Worm (Caenorhabditis elegans): ENCODE results near the gene ttr-35.

Gene ttr-35

DNA sequence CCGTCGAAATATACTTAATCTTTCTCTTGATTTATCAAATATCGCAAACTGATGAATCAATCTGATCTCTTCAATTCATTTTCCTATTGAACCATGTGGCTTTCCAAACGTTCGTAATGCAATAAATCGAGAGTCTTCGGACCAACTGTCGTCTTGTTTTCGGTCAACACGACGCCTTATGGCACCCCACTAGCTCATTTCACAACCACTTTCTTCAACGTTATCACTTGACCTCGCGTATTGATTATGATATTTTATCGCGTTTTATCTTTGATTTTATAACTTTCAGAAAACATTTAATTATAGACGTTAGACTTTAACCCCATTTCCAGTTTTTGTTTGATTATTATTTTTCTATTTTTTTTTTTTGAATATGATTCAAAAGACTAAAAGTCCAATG is 2.3 kb upstream of the ttr-35 start (continued):
- TF ChIP-seq unc-130 (tag; optimal IDR thresholded peaks at IDR 0.05) (peak; percentile 66), fkh-10 (GFP tag; optimal IDR thresholded peaks at IDR 0.05) (no peak), mdl-1 (tag; optimal IDR thresholded peaks at IDR 0.05) (no peak), pax-3 (tag; optimal IDR thresholded peaks at IDR 0.05) (no peak), nhr-19 (GFP tag; conservative IDR thresholded peaks at IDR 0.05) (no peak), aly-2 (tag; optimal IDR thresholded peaks at IDR 0.05) (no peak), vab-15 (tag; optimal IDR thresholded peaks at IDR 0.05) (no peak), lin-15B (tag; optimal IDR thresholded peaks at IDR 0.05) (no peak), hlh-4 (tag; optimal IDR thresholded peaks at IDR 0.05) (no peak)

DNA sequence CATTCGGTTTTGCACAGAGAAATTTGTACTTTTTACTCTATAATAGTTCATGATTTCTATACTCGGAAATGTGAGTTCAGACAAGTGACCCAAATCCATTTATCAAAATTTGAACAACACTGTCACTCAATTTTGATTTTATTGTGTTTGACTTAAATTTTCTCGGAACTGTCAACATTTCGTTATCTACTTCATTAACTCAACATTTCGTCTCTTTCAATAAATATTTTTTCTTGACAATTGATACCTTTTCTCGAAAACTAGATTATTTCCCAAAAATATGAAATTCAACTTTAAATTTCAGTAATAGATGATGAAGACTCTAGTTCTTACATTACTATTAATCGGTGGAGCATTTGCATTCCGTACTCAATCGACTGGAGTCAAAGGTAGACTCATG is 1.5 kb upstream of the ttr-35 start, which contains the start of gene ttr-36:
ttr-36 (plus strand) TSS at position 301 of the 400 bp plus-strand sequence.
- no peak for TF ChIP-seq mef-2 (tag; optimal IDR thresholded peaks at IDR 0.05)
- no peak for TF ChIP-seq nhr-76 (tag; optimal IDR thresholded peaks at IDR 0.05)

DNA sequence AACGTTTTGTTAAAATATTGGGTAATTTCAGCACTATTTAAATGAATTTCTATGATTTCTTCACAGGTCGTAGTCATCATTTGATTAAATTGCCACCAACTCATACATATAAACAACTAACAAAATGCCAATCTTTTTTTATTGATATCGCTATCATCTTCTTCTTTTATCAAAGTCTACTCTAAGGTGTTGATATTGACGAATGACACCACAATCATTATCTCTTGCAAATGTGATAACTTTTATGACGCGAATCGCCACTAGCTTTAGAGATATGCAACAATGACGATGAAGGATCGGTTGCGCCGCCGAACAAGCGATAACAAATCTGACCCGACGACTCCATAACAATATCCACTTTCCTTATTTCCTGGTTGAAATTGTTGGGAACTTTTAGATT is 2.4 kb downstream of the ttr-35 start:
- no peak for TF ChIP-seq dpl-1 (GFP tag; optimal IDR thresholded peaks at IDR 0.05)
- no peak for TF ChIP-seq mep-1 (tag; optimal IDR thresholded peaks at IDR 0.05)
- TF ChIP-seq lin-14 (GFP tag; optimal IDR thresholded peaks at IDR 0.05): peak; percentile 18
- no peak for TF ChIP-seq ceh-63 (GFP tag; optimal IDR thresholded peaks at IDR 0.05)
- no peak for TF ChIP-seq mdl-1 (tag; optimal IDR thresholded peaks at IDR 0.05)
- no peak for TF ChIP-seq sox-4 (tag; optimal IDR thresholded peaks at IDR 0.05)
- TF ChIP-seq nhr-19 (GFP tag; conservative IDR thresholded peaks at IDR 0.05): no peak
- peak; percentile 78 for TF ChIP-seq blmp-1 (tag; optimal IDR thresholded peaks at IDR 0.05)
- no peak for TF ChIP-seq efl-1 (optimal IDR thresholded peaks at IDR 0.05)
- TF ChIP-seq efl-1 (GFP tag; optimal IDR thresholded peaks at IDR 0.05 in 1 of 2): no peak
- TF ChIP-seq grh-1 (GFP tag; IDR thresholded peaks at IDR 0.05): no peak
- no peak for TF ChIP-seq ztf-4 (tag; optimal IDR thresholded peaks at IDR 0.05)
- TF ChIP-seq nhr-20 (tag; optimal IDR thresholded peaks at IDR 0.05): peak; percentile 5
- no peak for TF ChIP-seq aly-2 (tag; optimal IDR thresholded peaks at IDR 0.05)
- TF ChIP-seq elt-3 (tag; optimal IDR thresholded peaks at IDR 0.05): peak in 5 of 6 experiments; percentile 41 to 75 (median 56)
- no peak for TF ChIP-seq jun-1 (tag; optimal IDR thresholded peaks at IDR 0.05)
- TF ChIP-seq elt-2 (tag; optimal IDR thresholded peaks at IDR 0.05): peak; percentile 45

DNA sequence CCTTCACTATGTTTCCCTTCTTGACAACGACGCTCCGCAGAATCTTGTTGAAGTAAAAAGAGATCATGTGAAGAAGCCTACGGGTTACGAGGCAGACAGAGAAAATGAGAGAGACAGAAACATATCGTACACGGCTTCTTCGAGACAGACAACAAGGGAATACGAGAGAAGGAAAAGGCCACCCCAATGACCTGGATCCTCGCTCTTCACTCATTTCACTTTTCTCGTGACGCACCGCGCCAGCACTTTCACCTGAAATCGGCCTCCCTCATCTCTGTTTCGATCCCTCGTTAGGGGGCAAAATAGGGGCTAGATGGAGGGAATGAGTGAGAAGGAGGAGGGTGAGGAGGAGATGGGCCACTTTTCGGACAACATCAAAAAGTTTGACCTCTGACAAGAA is 3.2 kb downstream of the ttr-35 start:
- no peak for TF ChIP-seq grh-1 (GFP tag; IDR thresholded peaks at IDR 0.05)
- TF ChIP-seq blmp-1 (tag; optimal IDR thresholded peaks at IDR 0.05): peak; percentile 100

DNA sequence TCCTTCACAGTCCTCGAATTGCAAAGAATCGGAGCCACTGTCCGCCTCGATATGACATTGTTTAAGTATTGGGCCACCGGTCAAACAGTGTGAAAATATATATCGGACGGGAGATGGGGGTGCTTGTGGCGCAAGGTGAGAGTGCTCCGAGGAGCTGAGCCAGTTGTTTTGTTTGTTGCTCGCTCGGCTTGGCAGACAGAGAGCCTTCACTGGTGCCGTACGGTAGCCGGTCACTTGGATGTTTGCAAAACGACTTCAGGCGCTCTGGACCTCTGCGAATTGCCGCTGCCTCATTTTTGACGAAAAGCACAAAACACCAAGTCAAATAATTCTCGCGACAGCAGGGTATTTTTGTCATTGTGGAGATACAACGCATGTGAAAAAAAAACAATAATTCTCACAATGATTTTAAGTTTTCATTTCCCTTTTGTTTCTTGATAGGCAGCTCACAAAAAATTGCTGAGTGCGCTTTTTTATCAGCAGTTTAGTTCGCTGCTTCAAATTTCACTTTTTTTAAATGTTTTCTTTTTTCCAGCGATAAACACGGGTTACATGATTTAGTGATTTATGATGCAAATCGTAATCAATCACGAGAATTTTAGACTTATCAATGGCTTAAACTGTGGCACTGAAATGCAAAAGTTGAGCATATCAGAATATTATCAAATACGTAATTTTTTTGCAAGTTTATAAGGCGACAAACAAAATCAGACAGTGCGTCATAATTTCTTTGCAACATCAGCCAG is 5.1 kb downstream of the ttr-35 start:
- TF ChIP-seq nhr-12 (tag; optimal IDR thresholded peaks at IDR 0.05): no peak
- peak; percentile 42 for TF ChIP-seq nhr-71 (tag; optimal IDR thresholded peaks at IDR 0.05)
- TF ChIP-seq pax-3 (tag; optimal IDR thresholded peaks at IDR 0.05): no peak
- TF ChIP-seq aly-2 (tag; optimal IDR thresholded peaks at IDR 0.05): no peak
- TF ChIP-seq nhr-237 (tag; optimal IDR thresholded peaks at IDR 0.05): no peak
- TF ChIP-seq nhr-11 (tag; optimal IDR thresholded peaks at IDR 0.05): no peak
- TF ChIP-seq unc-30 (tag; optimal IDR thresholded peaks at IDR 0.05): no peak
- TF ChIP-seq zag-1 (tag; optimal IDR thresholded peaks at IDR 0.05): no peak
- TF ChIP-seq ceh-90 (tag; optimal IDR thresholded peaks at IDR 0.05): no peak
- TF ChIP-seq tlp-1 (tag; optimal IDR thresholded peaks at IDR 0.05): no peak
- no peak for TF ChIP-seq mep-1 (tag; optimal IDR thresholded peaks at IDR 0.05)
- TF ChIP-seq dpl-1 (GFP tag; optimal IDR thresholded peaks at IDR 0.05): no peak
- no peak for TF ChIP-seq C34B4.2 (tag; optimal IDR thresholded peaks at IDR 0.05)
- no peak for TF ChIP-seq zip-4 (GFP tag; optimal IDR thresholded peaks at IDR 0.05)
- TF ChIP-seq hpl-2 (GFP tag; optimal IDR thresholded peaks at IDR 0.05): no peak
- TF ChIP-seq blmp-1 (tag; optimal IDR thresholded peaks at IDR 0.05): no peak
- no peak for TF ChIP-seq nhr-77 (tag; optimal IDR thresholded peaks at IDR 0.05)
- TF ChIP-seq mdl-1 (tag; optimal IDR thresholded peaks at IDR 0.05): no peak
- peak; percentile 95 for TF ChIP-seq elt-2 (tag; optimal IDR thresholded peaks at IDR 0.05)
- no peak for TF ChIP-seq skn-1 (tag; optimal IDR thresholded peaks at IDR 0.05)
- peak in 1 of 2 experiments; percentile 26 for TF ChIP-seq lin-35 (GFP tag; optimal IDR thresholded peaks at IDR 0.05)

Data from whole organism, L1 larva.